Worm (Caenorhabditis elegans) whole organism, late embryonic: ENCODE data around the gene R148.4.

Source experiments
- ceh-48 ChIP-seq: sonication (generic microtip); optimal IDR thresholded peaks from 2 replicates; lab custom pipeline; 2016; ENCODE audit warnings: missing genetic modification characterization, inconsistent platforms, missing compliant biosample characterization
- dmd-4 ChIP-seq: sonication (generic microtip); optimal IDR thresholded peaks from 2 replicates; lab custom pipeline; 2016; ENCODE audit warnings: borderline replicate concordance, missing genetic modification characterization, missing compliant biosample characterization
- nhr-232 ChIP-seq: sonication (generic microtip); optimal IDR thresholded peaks from 2 replicates; lab custom pipeline; 2016; ENCODE audit warnings: missing genetic modification characterization, missing compliant biosample characterization
- pat-9 ChIP-seq: fragments of 200-800 bp; sonication (Bioruptor generic); optimal IDR thresholded peaks from 2 replicates; lab custom pipeline; 2018; ENCODE audit warnings: mild to moderate bottlenecking, missing genetic modification characterization, moderate library complexity, missing compliant biosample characterization
- pros-1 ChIP-seq: fragments of 150-350 bp; optimal IDR thresholded peaks from 2 replicates; lab custom pipeline; 2014; ENCODE audit warnings: missing biosample characterization, missing genetic modification reagents, missing genetic modification characterization
- sdc-2 ChIP-seq: sonication (generic microtip); optimal IDR thresholded peaks from 2 replicates; lab custom pipeline; 2016; ENCODE audit warnings: missing genotype, missing genetic modification characterization, missing compliant biosample characterization

DNA sequence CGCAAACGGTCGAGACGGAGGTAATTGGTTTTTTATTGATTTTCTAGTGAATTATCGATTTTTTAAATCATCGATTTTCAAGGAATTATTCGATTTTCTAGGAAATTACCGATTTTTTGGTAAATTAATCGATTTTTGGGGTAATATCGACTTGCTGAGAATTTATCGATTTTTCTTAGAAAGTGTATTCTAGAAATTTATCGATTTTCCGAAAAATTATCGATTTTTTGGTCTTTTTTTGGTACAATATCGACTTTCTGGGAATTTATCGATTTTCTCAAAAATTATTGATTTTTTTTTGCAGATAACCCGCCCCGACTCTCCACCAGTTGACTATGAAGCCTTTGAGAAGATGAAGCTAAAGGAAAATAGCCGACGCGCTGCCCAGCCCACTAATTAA, 854 bp upstream of the R148.4 start:
- TF ChIP-seq pros-1 (tag; lab: Kevin White, UChicago) (no peak), pat-9 (tag; lab: Kevin White, UChicago) (no peak), nhr-232 (tag; lab: Kevin White, UChicago) (no peak), sdc-2 (no peak), dmd-4 (tag; lab: Kevin White, UChicago) (no peak), ceh-48 (tag; lab: Kevin White, UChicago) (peak; percentile 81)
